Fruit fly (Drosophila melanogaster) whole organism, embryonic: ENCODE data around the gene Prim1.

Experiments used
- Awh ChIP-seq: fragments of 200-800 bp; sonication (Bioruptor generic); IDR thresholded peaks from 2 replicates; pipeline ENCODE4, ENCODE4 v1.3.6; 2022; ENCODE audit warnings: missing biosample characterization, missing genetic modification characterization
- CG1024 ChIP-seq: fragments of 200-800 bp; sonication (Bioruptor generic); IDR thresholded peaks from 2 replicates; pipeline ENCODE4 v1.3.6; 2022; ENCODE audit warnings: missing biosample characterization, missing genetic modification characterization
- CG10543 ChIP-seq: fragments of 200-800 bp; sonication (Bioruptor generic); optimal IDR thresholded peaks from 3 replicates; lab custom pipeline; 2017; ENCODE audit warnings: missing biosample characterization, mild to moderate bottlenecking, missing genetic modification characterization, moderate library complexity
- CG10979 ChIP-seq: fragments of 200-800 bp; sonication (Bioruptor generic); optimal IDR thresholded peaks from 2 replicates; lab custom pipeline; 2018; ENCODE audit warnings: missing biosample characterization, mild to moderate bottlenecking, missing genetic modification characterization, moderate library complexity
- CG12299 ChIP-seq: fragments of 200-800 bp; sonication (Bioruptor generic); optimal IDR thresholded peaks from 2 replicates; lab custom pipeline; 2018; ENCODE audit warnings: missing biosample characterization, mild to moderate bottlenecking, missing genetic modification characterization
- CG14710 ChIP-seq: fragments of 200-800 bp; sonication (Bioruptor generic); optimal IDR thresholded peaks from 3 replicates; lab custom pipeline; 2019; ENCODE audit warnings: missing biosample characterization, mild to moderate bottlenecking, missing genetic modification characterization, moderate library complexity
- CG14965 ChIP-seq: fragments of 200-800 bp; sonication (Bioruptor generic); optimal IDR thresholded peaks from 2 replicates; lab custom pipeline; 2016; ENCODE audit warnings: missing biosample characterization, missing genetic modification characterization, borderline replicate concordance
- CG15479 ChIP-seq: fragments of 200-800 bp; sonication (Bioruptor generic); optimal IDR thresholded peaks from 3 replicates; lab custom pipeline; 2019; ENCODE audit warnings: missing biosample characterization, mild to moderate bottlenecking, missing genetic modification characterization, moderate library complexity
- CG1603 ChIP-seq: fragments of 200-800 bp; sonication (Bioruptor generic); optimal IDR thresholded peaks from 2 replicates; lab custom pipeline; 2019; ENCODE audit warnings: missing biosample characterization, mild to moderate bottlenecking, missing genetic modification characterization, moderate library complexity
- CG17186 ChIP-seq: fragments of 200-800 bp; sonication (Bioruptor generic); optimal IDR thresholded peaks from 3 replicates; lab custom pipeline; 2017; ENCODE audit warnings: missing biosample characterization, missing genetic modification reagents, missing genetic modification characterization
- CG34376 ChIP-seq: fragments of 200-800 bp; sonication (Bioruptor generic); optimal IDR thresholded peaks from 2 replicates; lab custom pipeline; 2018; ENCODE audit warnings: missing biosample characterization, mild to moderate bottlenecking, missing genetic modification characterization
- CG4328 ChIP-seq: fragments of 200-800 bp; sonication (Bioruptor generic); optimal IDR thresholded peaks from 3 replicates; lab custom pipeline; 2017; ENCODE audit warnings: missing biosample characterization, missing genetic modification reagents, missing genetic modification characterization
- CG5245 ChIP-seq: fragments of 200-800 bp; sonication (Bioruptor generic); optimal IDR thresholded peaks from 3 replicates; lab custom pipeline; 2016; ENCODE audit warnings: missing biosample characterization, missing genetic modification characterization
- CG7372 ChIP-seq: fragments of 200-800 bp; sonication (Bioruptor generic); IDR thresholded peaks from 2 replicates; pipeline ENCODE4 v1.3.6; 2022; ENCODE audit warnings: missing biosample characterization, missing genetic modification characterization
- CG7928 ChIP-seq: fragments of 200-800 bp; sonication (Bioruptor generic); optimal IDR thresholded peaks from 2 replicates; lab custom pipeline; 2017; ENCODE audit warnings: missing biosample characterization, mild to moderate bottlenecking, missing genetic modification characterization
- CG9215 ChIP-seq: fragments of 200-800 bp; sonication (Bioruptor generic); IDR thresholded peaks from 2 replicates; pipeline ENCODE4 v1.3.6; 2022; ENCODE audit warnings: missing biosample characterization, missing genetic modification characterization
- CG9797 ChIP-seq: fragments of 200-800 bp; sonication (Bioruptor generic); optimal IDR thresholded peaks from 3 replicates; lab custom pipeline; 2018; ENCODE audit warnings: missing biosample characterization, mild to moderate bottlenecking, missing genetic modification characterization
- Camta ChIP-seq: fragments of 200-800 bp; sonication (Bioruptor generic); optimal IDR thresholded peaks from 2 replicates; lab custom pipeline; 2016; ENCODE audit warnings: missing biosample characterization, missing genetic modification characterization
- CoRest ChIP-seq: fragments of 200-800 bp; sonication (Bioruptor generic); optimal IDR thresholded peaks from 3 replicates; lab custom pipeline; 2018; ENCODE audit warnings: missing biosample characterization, mild to moderate bottlenecking, missing genetic modification characterization, moderate library complexity
- Dad ChIP-seq: fragments of 200-800 bp; sonication (Bioruptor generic); optimal IDR thresholded peaks from 3 replicates; lab custom pipeline; 2016; ENCODE audit warnings: missing biosample characterization, missing genetic modification characterization
- Dip2 ChIP-seq: fragments of 200-800 bp; sonication (Bioruptor generic); IDR thresholded peaks from 2 replicates; pipeline ENCODE4 v1.3.6; 2022; ENCODE audit warnings: missing biosample characterization, missing genetic modification characterization
- Hr39 ChIP-seq: fragments of >200 bp; optimal IDR thresholded peaks from 2 replicates; lab custom pipeline; 2017
- MTF-1 ChIP-seq: fragments of 200-800 bp; sonication (Bioruptor generic); optimal IDR thresholded peaks from 2 replicates; lab custom pipeline; 2018; ENCODE audit warnings: missing biosample characterization, mild to moderate bottlenecking, missing genetic modification characterization, borderline replicate concordance
- NFAT ChIP-seq: fragments of 200-800 bp; sonication (Bioruptor generic); IDR thresholded peaks from 2 replicates; pipeline ENCODE4 v1.3.6; 2022; ENCODE audit warnings: missing biosample characterization, missing genetic modification characterization
- Nf-YC ChIP-seq: fragments of 200-800 bp; optimal IDR thresholded peaks from 3 replicates; lab custom pipeline; 2019; ENCODE audit warnings: missing biosample characterization, mild to moderate bottlenecking, missing genetic modification characterization, moderate library complexity
- Optix ChIP-seq: fragments of 200-800 bp; sonication (Bioruptor generic); IDR thresholded peaks from 3 replicates; pipeline ENCODE4 v1.3.6; 2022; ENCODE audit warnings: missing biosample characterization, missing genetic modification characterization
- Six4 ChIP-seq: fragments of 200-800 bp; sonication (Bioruptor generic); optimal IDR thresholded peaks from 2 replicates; lab custom pipeline; 2016; ENCODE audit warnings: missing biosample characterization, missing genetic modification characterization
- Sox102F ChIP-seq: fragments of 200-800 bp; sonication (Bioruptor generic); optimal IDR thresholded peaks from 2 replicates; lab custom pipeline; 2018; ENCODE audit warnings: missing biosample characterization, mild to moderate bottlenecking, missing genetic modification characterization, moderate library complexity
- Sry-δ ChIP-seq: fragments of 200-800 bp; sonication (Bioruptor generic); optimal IDR thresholded peaks from 2 replicates; lab custom pipeline; 2016; ENCODE audit warnings: missing biosample characterization, missing genetic modification characterization
- Stat92E ChIP-seq, 3 experiments: fragments of >200 bp in 2 of 3; fragments of 200-800 bp in 1 of 3; sonication (Bioruptor generic) in 1 of 3; optimal IDR thresholded peaks; 2 replicates each; lab custom pipeline; 2017 to 2019; ENCODE audit warnings: missing biosample characterization in 3 of 3, missing genetic modification characterization in 3 of 3, mild to moderate bottlenecking in 1 of 3, moderate library complexity in 1 of 3
- Tbp ChIP-seq: fragments of >200 bp; optimal IDR thresholded peaks from 2 replicates; lab custom pipeline; 2018; ENCODE audit warnings: missing biosample characterization, missing genetic modification characterization
- cad ChIP-seq: fragments of >200 bp; optimal IDR thresholded peaks from 2 replicates; lab custom pipeline; 2017; ENCODE audit warnings: missing biosample characterization, missing genetic modification characterization
- cg ChIP-seq: fragments of 200-800 bp; sonication (Bioruptor generic); optimal IDR thresholded peaks from 3 replicates; lab custom pipeline; 2019; ENCODE audit warnings: missing biosample characterization, mild to moderate bottlenecking, missing genetic modification characterization, moderate library complexity
- croc ChIP-seq: fragments of 200-800 bp; sonication (Bioruptor generic); conservative IDR thresholded peaks from 3 replicates; pipeline ENCODE4 v1.3.6; 2022; ENCODE audit warnings: missing biosample characterization, missing genetic modification characterization
- disco-r ChIP-seq: fragments of 200-800 bp; sonication (Bioruptor generic); optimal IDR thresholded peaks from 2 replicates; lab custom pipeline; 2016; ENCODE audit warnings: missing biosample characterization, missing genetic modification characterization
- ham ChIP-seq: fragments of 200-800 bp; sonication (Bioruptor generic); IDR thresholded peaks from 2 replicates; pipeline ENCODE4 v1.3.6; 2022; ENCODE audit warnings: missing biosample characterization, missing genetic modification characterization
- jigr1 ChIP-seq: fragments of 200-800 bp; sonication (Bioruptor generic); IDR thresholded peaks from 3 replicates; pipeline ENCODE4 v1.3.6; 2022; ENCODE audit warnings: missing biosample characterization, missing genetic modification characterization
- nerfin-2 ChIP-seq: fragments of 200-800 bp; sonication (Bioruptor generic); IDR thresholded peaks from 2 replicates; pipeline ENCODE4 v1.3.6; 2022; ENCODE audit warnings: missing biosample characterization, missing genetic modification characterization; ENCODE audit not compliant: partially characterized antibody
- pfk ChIP-seq: fragments of 200-800 bp; sonication (Bioruptor generic); optimal IDR thresholded peaks from 2 replicates; lab custom pipeline; 2018; ENCODE audit warnings: missing biosample characterization, mild to moderate bottlenecking, missing genetic modification characterization, moderate library complexity
- ranshi ChIP-seq: fragments of 200-800 bp; sonication (Bioruptor generic); IDR thresholded peaks from 2 replicates; pipeline ENCODE4 v1.3.6; 2022; ENCODE audit warnings: missing biosample characterization, missing genetic modification characterization
- rib ChIP-seq: fragments of 200-800 bp; sonication (Bioruptor generic); IDR thresholded peaks from 2 replicates; pipeline ENCODE4 v1.3.6; 2022; ENCODE audit warnings: missing biosample characterization, missing genetic modification characterization
- row ChIP-seq: fragments of 200-800 bp; sonication (Bioruptor generic); IDR thresholded peaks from 3 replicates; pipeline ENCODE4 v1.3.6; 2022; ENCODE audit warnings: missing biosample characterization, missing genetic modification characterization
- slbo ChIP-seq: fragments of 200-800 bp; sonication (Bioruptor generic); IDR thresholded peaks from 2 replicates; pipeline ENCODE4 v1.3.6; 2022; ENCODE audit warnings: missing biosample characterization, missing genetic modification characterization
- tap ChIP-seq: fragments of 200-800 bp; optimal IDR thresholded peaks from 3 replicates; lab custom pipeline; 2019; ENCODE audit warnings: missing biosample characterization, mild to moderate bottlenecking, missing genetic modification characterization, moderate library complexity
- toy ChIP-seq: fragments of 200-800 bp; sonication (Bioruptor generic); IDR thresholded peaks from 2 replicates; pipeline ENCODE4 v1.3.6; 2022; ENCODE audit warnings: missing biosample characterization, missing genetic modification characterization
- wor ChIP-seq: fragments of 200-800 bp; sonication (Bioruptor generic); IDR thresholded peaks from 2 replicates; pipeline ENCODE4 v1.3.6; 2022; ENCODE audit warnings: missing biosample characterization, missing genetic modification characterization
- zen2 ChIP-seq: fragments of 200-800 bp; sonication (Bioruptor generic); IDR thresholded peaks from 3 replicates; pipeline ENCODE4 v1.3.6; 2022; ENCODE audit warnings: missing biosample characterization, missing genetic modification characterization; ENCODE audit not compliant: partially characterized antibody

Gene Prim1

DNA sequence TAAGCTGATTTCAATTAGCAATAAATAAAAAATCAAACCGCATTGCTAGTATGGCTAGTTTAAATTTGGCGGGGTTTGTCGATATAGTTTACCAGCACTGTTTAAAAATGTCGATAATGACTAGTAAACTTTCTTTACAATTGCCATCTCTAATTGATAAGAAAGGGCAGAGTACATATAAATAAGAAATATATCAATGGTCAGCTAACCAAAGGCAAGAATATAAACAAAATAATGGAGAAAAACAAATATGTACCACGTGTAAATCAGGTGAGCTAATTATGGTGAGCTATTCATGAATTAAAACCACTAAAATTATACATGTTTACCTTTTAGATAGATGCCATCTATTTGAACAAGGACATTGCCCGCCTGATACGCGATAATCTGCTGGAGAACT lies 1.2 kb upstream of the Prim1 start, which contains the start of gene Pex2 (continued):
- TF ChIP-seq pfk (no peak), MTF-1 (GFP tag; lab: Kevin White, UChicago) (no peak), CG5245 (no peak), CG10543 (GFP tag; lab: Kevin White, UChicago) (no peak), Stat92E (GFP tag; optimal IDR thresholded peaks at IDR 0.05; lab: Kevin White, UChicago) (no peak), CG14965 (GFP tag; lab: Kevin White, UChicago) (no peak), CG4328 (GFP tag; lab: Kevin White, UChicago) (no peak), Sox102F (no peak), Tbp (GFP tag; lab: Kevin White, UChicago) (no peak), NFAT (no peak), CG9215 (GFP tag; lab: Robert Waterston, UW) (no peak), CG9797 (no peak), Dip2 (GFP tag; lab: Robert Waterston, UW) (no peak), row (GFP tag; lab: Robert Waterston, UW) (no peak), tap (tag; lab: Kevin White, UChicago) (peak; percentile 1), CG1024 (GFP tag; lab: Robert Waterston, UW) (no peak), CG15479 (no peak), zen2 (GFP tag; lab: Robert Waterston, UW) (no peak), CG7928 (GFP tag; lab: Kevin White, UChicago) (no peak), toy (no peak), CoRest (tag; lab: Kevin White, UChicago) (peak; percentile 20), disco-r (GFP tag; lab: Kevin White, UChicago) (no peak), croc (no peak), nerfin-2 (GFP tag; lab: Robert Waterston, UW) (no peak), CG12299 (peak; percentile 7), CG10979 (tag; lab: Kevin White, UChicago) (no peak), Six4 (GFP tag; lab: Kevin White, UChicago) (no peak), wor (GFP tag; lab: Robert Waterston, UW) (no peak), Nf-YC (no peak), ham (GFP tag; lab: Robert Waterston, UW) (no peak)

DNA sequence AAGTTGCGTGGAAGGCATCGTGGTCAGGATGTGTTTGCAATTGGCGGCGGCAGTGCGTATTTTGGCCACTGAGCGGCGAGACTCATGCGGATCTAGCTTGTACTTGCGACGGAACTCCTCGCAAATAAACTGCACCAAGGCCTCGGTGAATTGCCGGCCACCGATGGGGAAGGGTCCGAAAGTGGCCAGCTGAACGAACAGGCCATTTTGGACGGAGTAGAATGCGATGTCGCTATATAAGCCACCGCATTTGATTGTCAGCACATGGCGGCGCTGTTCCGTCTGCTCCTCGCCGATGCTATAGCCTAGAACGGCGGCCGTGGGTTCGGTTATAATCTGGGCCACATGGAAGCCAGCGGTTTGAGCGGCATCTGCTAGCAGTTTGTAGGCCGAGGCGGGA lies 5.1 kb downstream of the Prim1 start:
- no peak for TF ChIP-seq CG7372 (GFP tag; lab: Robert Waterston, UW)
- no peak for TF ChIP-seq CG17186 (GFP tag; lab: Kevin White, UChicago)
- TF ChIP-seq cad: no peak
- TF ChIP-seq cg: no peak
- no peak for TF ChIP-seq jigr1
- TF ChIP-seq CG14710 (tag; lab: Kevin White, UChicago): no peak
- TF ChIP-seq slbo (GFP tag; lab: Robert Waterston, UW): no peak
- no peak for TF ChIP-seq CG34376 (GFP tag; lab: Kevin White, UChicago)
- TF ChIP-seq CG1603 (tag; lab: Kevin White, UChicago): no peak
- TF ChIP-seq Dad (GFP tag; lab: Kevin White, UChicago): no peak
- TF ChIP-seq Optix (GFP tag; lab: Robert Waterston, UW): no peak
- TF ChIP-seq Sry-δ (GFP tag; lab: Kevin White, UChicago): no peak
- TF ChIP-seq Camta: no peak
- TF ChIP-seq rib (GFP tag; lab: Robert Waterston, UW): no peak
- no peak for TF ChIP-seq Awh
- TF ChIP-seq Hr39: no peak
- TF ChIP-seq ranshi (GFP tag; lab: Robert Waterston, UW): no peak
